Fruit fly (Drosophila melanogaster) whole organism, wandering third instar larva: ENCODE measurements around the gene CG45002.

ENCODE experiments used
- Abd-B ChIP-seq: fragments of >200 bp; optimal IDR thresholded peaks from 2 replicates; lab custom pipeline; 2017; ENCODE audit warnings: missing biosample characterization, missing genetic modification characterization
- CrebA ChIP-seq: fragments of 200-800 bp; sonication (Bioruptor generic); optimal IDR thresholded peaks from 2 replicates; lab custom pipeline; 2016; ENCODE audit warnings: missing biosample characterization, mild to moderate bottlenecking, missing genetic modification characterization, borderline replicate concordance
- HLH106 ChIP-seq: fragments of 200-800 bp; optimal IDR thresholded peaks from 3 replicates; lab custom pipeline; 2019; ENCODE audit warnings: missing biosample characterization, mild to moderate bottlenecking, missing genetic modification characterization, moderate library complexity
- Hr78 ChIP-seq: fragments of >200 bp; optimal IDR thresholded peaks from 2 replicates; lab custom pipeline; 2017; ENCODE audit warnings: missing biosample characterization, missing genetic modification characterization
- OdsH ChIP-seq: fragments of 200-800 bp; sonication (Bioruptor generic); optimal IDR thresholded peaks from 2 replicates; lab custom pipeline; 2016; ENCODE audit warnings: missing biosample characterization, mild to moderate bottlenecking, missing genetic modification characterization
- Vsx2 ChIP-seq: fragments of 200-300, 225-300 bp; sonication (Bioruptor generic); optimal IDR thresholded peaks from 2 replicates; lab custom pipeline; 2018; ENCODE audit warnings: missing biosample characterization, missing genetic modification characterization; ENCODE audit not compliant: partially characterized antibody
- br ChIP-seq: fragments of 200-800 bp; sonication (Bioruptor generic); optimal IDR thresholded peaks from 2 replicates; lab custom pipeline; 2016; ENCODE audit warnings: missing biosample characterization, missing genetic modification characterization
- brk ChIP-seq: fragments of 200-800 bp; sonication (Bioruptor generic); optimal IDR thresholded peaks from 2 replicates; lab custom pipeline; 2016; ENCODE audit warnings: missing biosample characterization, mild to moderate bottlenecking, missing genetic modification characterization
- dmrt93B ChIP-seq: fragments of 200-800 bp; sonication (Bioruptor generic); optimal IDR thresholded peaks from 2 replicates; lab custom pipeline; 2018; ENCODE audit warnings: missing biosample characterization, mild to moderate bottlenecking, missing genetic modification characterization
- h ChIP-seq: fragments of 200-800 bp; sonication (Bioruptor generic); optimal IDR thresholded peaks from 3 replicates; lab custom pipeline; 2016; ENCODE audit warnings: missing biosample characterization, mild to moderate bottlenecking, missing genetic modification characterization
- pan ChIP-seq: fragments of >200 bp; optimal IDR thresholded peaks from 2 replicates; lab custom pipeline; 2017
- psq ChIP-seq: fragments of 200-800 bp; sonication (Bioruptor generic); optimal IDR thresholded peaks from 3 replicates; lab custom pipeline; 2017; ENCODE audit warnings: missing biosample characterization, mild to moderate bottlenecking, missing genetic modification characterization, moderate library complexity
- tai ChIP-seq: sonication (Bioruptor generic); optimal IDR thresholded peaks from 2 replicates; lab custom pipeline; 2016; ENCODE audit warnings: missing biosample characterization, missing genetic modification characterization
- usp ChIP-seq: fragments of >200 bp; optimal IDR thresholded peaks from 2 replicates; lab custom pipeline; 2017; ENCODE audit warnings: missing biosample characterization, missing genetic modification characterization

- TF ChIP-seq OdsH (GFP tag; lab: Kevin White, UChicago), result peak; percentile 38
- TF ChIP-seq pan (lab: Kevin White, UChicago), result no peak
- no peak for TF ChIP-seq tai (GFP tag; lab: Kevin White, UChicago)
- no peak for TF ChIP-seq Hr78
- TF ChIP-seq HLH106, result peak; percentile 86
- no peak for TF ChIP-seq Abd-B (GFP tag; lab: Kevin White, UChicago)
- no peak for TF ChIP-seq CrebA (GFP tag; lab: Kevin White, UChicago)
- no peak for TF ChIP-seq Vsx2
- TF ChIP-seq brk (GFP tag; lab: Kevin White, UChicago), result no peak
- peak; percentile 47 for TF ChIP-seq psq (GFP tag; lab: Kevin White, UChicago)
- TF ChIP-seq br, result no peak
- peak; percentile 63 for TF ChIP-seq dmrt93B
- peak; percentile 59 for TF ChIP-seq h (GFP tag; lab: Kevin White, UChicago)
- no peak for TF ChIP-seq usp (GFP tag; lab: Kevin White, UChicago)
Measured at dm6 chrX:16930465-16931286, 135.9 kb downstream of the CG45002 start.
